Fruit fly (Drosophila melanogaster) Kc167 (cell line): ENCODE measurements around the gene CG5934.

Source experiments
- Myc ChIP-seq: fragments of >200 bp; optimal IDR thresholded peaks from 2 replicates; lab custom pipeline; 2017; ENCODE audit warnings: missing external identifiers
- Sin3A ChIP-seq: fragments of >200 bp; optimal IDR thresholded peaks from 2 replicates; lab custom pipeline; 2018; ENCODE audit warnings: missing external identifiers
- h ChIP-seq: fragments of >200 bp; optimal IDR thresholded peaks from 3 replicates; lab custom pipeline; 2018; ENCODE audit warnings: missing external identifiers
- insv ChIP-seq: fragments of >200 bp; optimal IDR thresholded peaks from 3 replicates; lab custom pipeline; 2018; ENCODE audit warnings: missing external identifiers
- psq ChIP-seq: fragments of >200 bp; optimal IDR thresholded peaks from 2 replicates; lab custom pipeline; 2017; ENCODE audit warnings: missing external identifiers
- ttk ChIP-seq: sonication (Bioruptor generic); optimal IDR thresholded peaks from 2 replicates; lab custom pipeline; 2017; ENCODE audit warnings: missing external identifiers

Gene CG5934

dm6 chr3R:27273118-27274062 lies at the start of gene CG5934:
CG5934 (plus strand) TSS chr3R:27273705.
- TF ChIP-seq psq (lab: Kevin White, UChicago) (no peak), Myc (lab: Kevin White, UChicago) (no peak), insv (no peak)

- TF ChIP-seq h (no peak), insv (no peak), psq (lab: Kevin White, UChicago) (no peak), ttk (lab: Kevin White, UChicago) (no peak), Myc (lab: Kevin White, UChicago) (no peak), Sin3A (lab: Kevin White, UChicago) (no peak)
Observed at dm6 chr3R:27224727-27225126, 48.8 kb upstream of the CG5934 start.

dm6 chr3R:27225490-27225889 lies 48.0 kb upstream of the CG5934 start:
- no peak for TF ChIP-seq ttk (lab: Kevin White, UChicago)
- TF ChIP-seq psq (lab: Kevin White, UChicago) = no peak
- TF ChIP-seq h = no peak
- no peak for TF ChIP-seq insv
- no peak for TF ChIP-seq Myc (lab: Kevin White, UChicago)
- no peak for TF ChIP-seq Sin3A (lab: Kevin White, UChicago)

dm6 chr3R:27226080-27226648 lies 47.3 kb upstream of the CG5934 start:
- TF ChIP-seq psq (lab: Kevin White, UChicago) (no peak), Sin3A (lab: Kevin White, UChicago) (no peak), Myc (lab: Kevin White, UChicago) (no peak), insv (no peak), ttk (lab: Kevin White, UChicago) (no peak), h (no peak)

- TF ChIP-seq ttk (lab: Kevin White, UChicago) (no peak), psq (lab: Kevin White, UChicago) (no peak), Sin3A (lab: Kevin White, UChicago) (no peak), h (no peak), insv (no peak), Myc (lab: Kevin White, UChicago) (no peak)
Observed at dm6 chr3R:27228342-27228741, 45.2 kb upstream of the CG5934 start, which contains the start of gene CG42813. CG42813 (minus strand) TSS chr3R:27228561.

- TF ChIP-seq psq (lab: Kevin White, UChicago) = no peak
- no peak for TF ChIP-seq h
- TF ChIP-seq Myc (lab: Kevin White, UChicago) = no peak
Observed at dm6 chr3R:27229368-27229767, 44.1 kb upstream of the CG5934 start, which contains the start of gene CG42814. CG42814 (minus strand) TSS chr3R:27229468.

- TF ChIP-seq h (no peak), ttk (lab: Kevin White, UChicago) (no peak), Myc (lab: Kevin White, UChicago) (no peak), insv (no peak), Sin3A (lab: Kevin White, UChicago) (no peak), psq (lab: Kevin White, UChicago) (no peak)
Observed at dm6 chr3R:27233398-27233797, 40.1 kb upstream of the CG5934 start, which contains the start of gene CG31068. CG31068 (plus strand) TSS chr3R:27233698.

dm6 chr3R:27237980-27238379 lies 35.5 kb upstream of the CG5934 start:
- TF ChIP-seq psq (lab: Kevin White, UChicago) (no peak), ttk (lab: Kevin White, UChicago) (no peak), Myc (lab: Kevin White, UChicago) (no peak), h (no peak), insv (no peak), Sin3A (lab: Kevin White, UChicago) (no peak)

- TF ChIP-seq Sin3A (lab: Kevin White, UChicago) (no peak), Myc (lab: Kevin White, UChicago) (no peak), ttk (lab: Kevin White, UChicago) (no peak), psq (lab: Kevin White, UChicago) (no peak), h (no peak), insv (no peak)
Observed at dm6 chr3R:27238438-27239301, 34.8 kb upstream of the CG5934 start, which contains the start of the genes CG31064 and PolA2. CG31064 (minus strand) TSS chr3R:27239085. PolA2 (plus strand) TSS chr3R:27239163.

- TF ChIP-seq psq (lab: Kevin White, UChicago) (no peak), ttk (lab: Kevin White, UChicago) (no peak), Sin3A (lab: Kevin White, UChicago) (no peak), Myc (lab: Kevin White, UChicago) (no peak), h (no peak), insv (no peak)
Observed at dm6 chr3R:27240967-27241366, 32.5 kb upstream of the CG5934 start, which contains the start of gene CG17991. CG17991 (plus strand) TSS chr3R:27241267.

dm6 chr3R:27244412-27244741 lies 29.1 kb upstream of the CG5934 start:
- TF ChIP-seq insv (no peak), ttk (lab: Kevin White, UChicago) (no peak), psq (lab: Kevin White, UChicago) (no peak), Myc (lab: Kevin White, UChicago) (no peak), Sin3A (lab: Kevin White, UChicago) (no peak), h (no peak)
